Worm (Caenorhabditis elegans): ENCODE measurements around the gene C05D12.4.

The C05D12.4 gene

ce11 chrII:11455715-11456114, 24.0 kb downstream of the C05D12.4 start:
- no peak for TF ChIP-seq nhr-76 (tag; optimal IDR thresholded peaks at IDR 0.05)
- TF ChIP-seq mep-1 (tag; optimal IDR thresholded peaks at IDR 0.05), result peak; percentile 5
- TF ChIP-seq egl-27 (tag; optimal IDR thresholded peaks at IDR 0.05), result no peak
- TF ChIP-seq lim-7 (GFP tag; IDR thresholded peaks at IDR 0.05), result no peak
- peak; percentile 30 for TF ChIP-seq lin-38 (GFP tag; IDR thresholded peaks at IDR 0.05)
- TF ChIP-seq mes-2 (tag; optimal IDR thresholded peaks at IDR 0.05; ENCODE audit: poor library complexity, severe bottlenecking), result peak; percentile 25
- no peak for TF ChIP-seq hlh-11 (tag; optimal IDR thresholded peaks at IDR 0.05)
- no peak for TF ChIP-seq unc-130 (GFP tag; optimal IDR thresholded peaks at IDR 0.05)

DNA sequence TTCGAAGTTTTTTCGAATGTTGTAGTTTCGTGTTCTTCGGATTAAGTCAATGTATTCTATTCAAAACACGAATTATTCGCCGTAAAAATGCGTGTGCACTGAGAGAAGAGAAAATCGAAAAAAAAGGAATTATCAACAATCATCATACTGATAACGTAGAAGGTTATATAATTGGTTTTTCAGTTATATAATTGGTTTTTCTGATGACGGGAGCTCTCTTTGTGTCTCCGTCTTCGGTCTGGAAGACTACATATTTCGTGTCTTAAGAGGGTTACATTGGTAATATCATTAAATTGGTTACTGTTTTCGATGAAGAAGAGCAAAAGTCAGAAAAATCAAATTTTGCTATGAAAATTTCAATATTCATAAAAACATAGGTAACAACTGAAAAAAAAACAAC, 28.2 kb downstream of the C05D12.4 start:
- no peak for TF ChIP-seq zag-1 (tag; optimal IDR thresholded peaks at IDR 0.05)
- no peak for TF ChIP-seq ama-1 (optimal IDR thresholded peaks at IDR 0.05)
- TF ChIP-seq snpc-4 (tag; optimal IDR thresholded peaks at IDR 0.05), result no peak
- peak; percentile 39 for TF ChIP-seq dve-1 (tag; optimal IDR thresholded peaks at IDR 0.05; ENCODE audit: insufficient read depth)
- TF ChIP-seq lin-38 (GFP tag; IDR thresholded peaks at IDR 0.05), result peak; percentile 20; the same call in 1 of the 2 replicates
- TF ChIP-seq nhr-77 (tag; optimal IDR thresholded peaks at IDR 0.05), result peak; percentile 11
- no peak for TF ChIP-seq daf-19 (GFP tag; conservative IDR thresholded peaks at IDR 0.05)
- no peak for TF ChIP-seq D1046.2 (GFP tag; IDR thresholded peaks at IDR 0.05)
- no peak for TF ChIP-seq daf-16 (GFP tag; optimal IDR thresholded peaks at IDR 0.05)
- TF ChIP-seq daf-16 (tag; optimal IDR thresholded peaks at IDR 0.05), result peak; percentile 43
- peak; percentile 54 for TF ChIP-seq pqm-1 (tag; optimal IDR thresholded peaks at IDR 0.05)
- TF ChIP-seq T20F7.1 (GFP tag; optimal IDR thresholded peaks at IDR 0.05), result no peak
- TF ChIP-seq hlh-11 (tag; optimal IDR thresholded peaks at IDR 0.05), result peak; percentile 40
- peak; percentile 75 for TF ChIP-seq nhr-28 (tag; optimal IDR thresholded peaks at IDR 0.05)
- no peak for TF ChIP-seq php-3 (GFP tag; IDR thresholded peaks at IDR 0.05)
- peak; percentile 27; the same call in 1 of the 2 replicates for TF ChIP-seq dmd-6 (GFP tag; IDR thresholded peaks at IDR 0.05)
- no peak for TF ChIP-seq cey-2 (tag; optimal IDR thresholded peaks at IDR 0.05; ENCODE audit: borderline replicate concordance, insufficient read depth)
- TF ChIP-seq aha-1 (tag), result peak; percentile 12
- TF ChIP-seq nhr-237 (tag; optimal IDR thresholded peaks at IDR 0.05), result no peak
- no peak for TF ChIP-seq pha-4 (GFP tag; IDR thresholded peaks at IDR 0.05)
- no peak for TF ChIP-seq pha-4 (tag; optimal IDR thresholded peaks at IDR 0.05)
- no peak for TF ChIP-seq sdz-12 (GFP tag; optimal IDR thresholded peaks at IDR 0.05)

ce11 chrII:11463899-11464298, 32.2 kb downstream of the C05D12.4 start:
- TF ChIP-seq lin-13 (GFP tag; optimal IDR thresholded peaks at IDR 0.05) (no peak), nhr-76 (tag; optimal IDR thresholded peaks at IDR 0.05) (no peak), R02D3.7 (tag; optimal IDR thresholded peaks at IDR 0.05) (peak; percentile 72), mes-2 (tag; optimal IDR thresholded peaks at IDR 0.05; ENCODE audit: poor library complexity, severe bottlenecking) (peak; percentile 76), unc-130 (GFP tag; optimal IDR thresholded peaks at IDR 0.05) (peak; percentile 5)

DNA sequence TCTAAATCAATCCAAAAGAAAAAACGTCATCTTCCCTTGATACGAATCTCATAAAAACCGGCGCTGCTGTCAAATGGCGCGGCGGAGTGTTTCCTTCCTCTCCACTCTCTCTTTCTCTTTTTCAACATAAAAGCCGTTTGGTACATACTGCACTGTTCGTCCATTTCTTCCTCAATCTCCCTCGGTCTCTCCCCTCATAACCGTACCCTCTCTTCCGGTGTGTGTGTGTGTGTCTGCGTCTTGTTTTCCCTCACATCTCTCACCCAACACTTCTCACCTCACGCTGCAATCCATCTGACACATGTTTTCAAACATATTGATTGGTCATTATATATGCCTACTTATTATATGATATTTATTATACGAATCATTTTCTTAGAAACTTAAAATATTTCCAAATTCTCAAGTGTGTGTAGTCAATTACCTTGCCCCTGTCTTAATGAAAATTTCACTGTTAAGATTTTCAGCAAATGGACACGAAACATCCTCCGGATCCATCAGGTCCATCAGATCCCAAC, 32.8 kb downstream of the C05D12.4 start, which contains the start of the genes aars-1 and rga-1:
Gene aars-1 (minus strand): TSS at position 71 of the 518 bp plus-strand sequence.
Gene rga-1 (plus strand): TSS at position 468 of the 518 bp plus-strand sequence.
- TF ChIP-seq lin-1 (GFP tag; IDR thresholded peaks at IDR 0.05), result peak; percentile 94
- no peak for TF ChIP-seq gei-8 (GFP tag; optimal IDR thresholded peaks at IDR 0.05)
- peak; percentile 79 for TF ChIP-seq mes-2 (tag; optimal IDR thresholded peaks at IDR 0.05; ENCODE audit: poor library complexity, severe bottlenecking)
- no peak for TF ChIP-seq nhr-11 (tag; optimal IDR thresholded peaks at IDR 0.05)
- peak; percentile 96 for TF ChIP-seq aha-1 (tag)
- TF ChIP-seq dmd-6 (GFP tag; IDR thresholded peaks at IDR 0.05), result peak; percentile 81
- peak; percentile 89 for TF ChIP-seq hlh-30 (tag; optimal IDR thresholded peaks at IDR 0.05; ENCODE audit: insufficient read depth)
- no peak for TF ChIP-seq nhr-25 (tag; optimal IDR thresholded peaks at IDR 0.05; ENCODE audit: borderline replicate concordance, insufficient read depth)
- peak; percentile 63; the same call in 1 of the 2 replicates for TF ChIP-seq T26A8.4 (GFP tag; IDR thresholded peaks at IDR 0.05)
- no peak for TF ChIP-seq ceh-32 (tag; optimal IDR thresholded peaks at IDR 0.05; ENCODE audit: poor library complexity)
- TF ChIP-seq ZK546.5 (tag; optimal IDR thresholded peaks at IDR 0.05), result no peak
- peak; percentile 74 for TF ChIP-seq php-3 (GFP tag; IDR thresholded peaks at IDR 0.05)
- no peak for TF ChIP-seq fos-1 (tag; optimal IDR thresholded peaks at IDR 0.05)
- TF ChIP-seq T20F7.1 (GFP tag; optimal IDR thresholded peaks at IDR 0.05), result peak; percentile 56
- no peak for TF ChIP-seq F37D6.2 (tag; optimal IDR thresholded peaks at IDR 0.05)
- TF ChIP-seq mxl-2 (GFP tag; conservative IDR thresholded peaks at IDR 0.05), result no peak
- TF ChIP-seq nhr-237 (tag; optimal IDR thresholded peaks at IDR 0.05), result no peak
- peak; percentile 30 for TF ChIP-seq nhr-102 (tag; optimal IDR thresholded peaks at IDR 0.05)
- TF ChIP-seq unc-130 (GFP tag; optimal IDR thresholded peaks at IDR 0.05), result no peak
- TF ChIP-seq unc-62 (GFP tag; optimal IDR thresholded peaks at IDR 0.05 in 1 of 2), result peak in 1 of 2 experiments; percentile 97
- TF ChIP-seq unc-62 (tag; optimal IDR thresholded peaks at IDR 0.05), result no peak
- TF ChIP-seq pqm-1 (tag; optimal IDR thresholded peaks at IDR 0.05), result peak; percentile 46
- TF ChIP-seq dpl-1 (GFP tag; optimal IDR thresholded peaks at IDR 0.05), result peak; percentile 54
- peak; percentile 79 for TF ChIP-seq dve-1 (tag; optimal IDR thresholded peaks at IDR 0.05; ENCODE audit: insufficient read depth)
- peak; percentile 22 for TF ChIP-seq lin-13 (GFP tag; optimal IDR thresholded peaks at IDR 0.05)

Data from whole organism, L4 larva.